Fruit fly (Drosophila melanogaster) S2 (cell line): Measurements from ENCODE around the gene CG42818.

Experiments
- CG8478 ChIP-seq: fragments of >200 bp; optimal IDR thresholded peaks from 2 replicates; lab custom pipeline; 2018
- CTCF ChIP-seq, 2 experiments: fragments of >200 bp; optimal IDR thresholded peaks; 2 replicates each; lab custom pipeline; 2018

- TF ChIP-seq CG8478 (lab: Kevin White, UChicago) (no peak), CTCF (optimal IDR thresholded peaks at IDR 0.05; lab: Kevin White, UChicago) (peak; percentile 57 to 81)
These were observed 34.1 kb downstream of the CG42818 start for dm6 chr2L:16275809-16276178.
